Fruit fly (Drosophila melanogaster) whole organism, embryonic: ENCODE results near the gene Ser.

Source experiments
- Atf-2 ChIP-seq: fragments of 200-800 bp; sonication (Bioruptor generic); optimal IDR thresholded peaks from 2 replicates; lab custom pipeline; 2016; ENCODE audit warnings: missing biosample characterization, missing genetic modification characterization
- B-H1 ChIP-seq: fragments of 200-800 bp; sonication (Bioruptor generic); IDR thresholded peaks from 3 replicates; pipeline ENCODE4 v1.3.6; 2022; ENCODE audit warnings: missing biosample characterization, missing genetic modification characterization
- CG10565 ChIP-seq: fragments of 200-800 bp; sonication (Bioruptor generic); optimal IDR thresholded peaks from 3 replicates; lab custom pipeline; 2016; ENCODE audit warnings: missing biosample characterization, mild to moderate bottlenecking, missing genetic modification characterization
- CG10654 ChIP-seq: fragments of 200-800 bp; sonication (Bioruptor generic); optimal IDR thresholded peaks from 2 replicates; lab custom pipeline; 2016; ENCODE audit warnings: missing biosample characterization, missing genetic modification characterization
- CG11093 ChIP-seq: fragments of 200-800 bp; sonication (Bioruptor generic); IDR thresholded peaks from 3 replicates; pipeline ENCODE4 v1.3.6; 2022; ENCODE audit warnings: missing biosample characterization, missing genetic modification characterization
- CG12104 ChIP-seq: fragments of 200-800 bp; sonication (Bioruptor generic); optimal IDR thresholded peaks from 3 replicates; lab custom pipeline; 2016; ENCODE audit warnings: missing biosample characterization, missing genetic modification characterization
- CG12744 ChIP-seq: fragments of 200-800 bp; sonication (Bioruptor generic); optimal IDR thresholded peaks from 2 replicates; lab custom pipeline; 2016; ENCODE audit warnings: missing biosample characterization, missing genetic modification characterization
- CG2199 ChIP-seq: fragments of 200-800 bp; sonication (Bioruptor generic); IDR thresholded peaks from 3 replicates; pipeline ENCODE4 v1.3.6; 2022; ENCODE audit warnings: missing biosample characterization, missing genetic modification characterization
- CG32767 ChIP-seq: fragments of 200-800 bp; sonication (Bioruptor generic); IDR thresholded peaks from 2 replicates; pipeline ENCODE4 v1.3.6; 2022; ENCODE audit warnings: missing biosample characterization, missing genetic modification characterization
- CG32772 ChIP-seq: fragments of 200-800 bp; sonication (Bioruptor generic); IDR thresholded peaks from 2 replicates; pipeline ENCODE4 v1.3.6; 2022; ENCODE audit warnings: missing biosample characterization, missing genetic modification characterization
- CG4424 ChIP-seq: fragments of 200-800 bp; sonication (Bioruptor generic); optimal IDR thresholded peaks from 3 replicates; lab custom pipeline; 2016; ENCODE audit warnings: missing biosample characterization, missing genetic modification characterization
- CG7745 ChIP-seq: fragments of 200-800 bp; sonication (Bioruptor generic); optimal IDR thresholded peaks from 2 replicates; lab custom pipeline; 2018; ENCODE audit warnings: missing biosample characterization, mild to moderate bottlenecking, missing genetic modification characterization, moderate library complexity
- CG9437 ChIP-seq: fragments of 200-800 bp; sonication (Bioruptor generic); optimal IDR thresholded peaks from 2 replicates; lab custom pipeline; 2018; ENCODE audit warnings: missing biosample characterization, mild to moderate bottlenecking, missing genetic modification characterization
- CkIIα-i1 ChIP-seq: fragments of 200-800 bp; sonication (Bioruptor generic); IDR thresholded peaks from 2 replicates; pipeline ENCODE4 v1.3.6; 2022; ENCODE audit warnings: missing biosample characterization, missing genetic modification characterization
- D19B ChIP-seq: fragments of 200-800 bp; sonication (Bioruptor generic); optimal IDR thresholded peaks from 2 replicates; lab custom pipeline; 2017; ENCODE audit warnings: missing biosample characterization, mild to moderate bottlenecking, missing genetic modification characterization
- Doc3 ChIP-seq: fragments of 200-800 bp; sonication (Bioruptor generic); IDR thresholded peaks from 3 replicates; pipeline ENCODE4 v1.3.6; 2022; ENCODE audit warnings: missing biosample characterization, missing genetic modification characterization; ENCODE audit not compliant: partially characterized antibody
- Dp ChIP-seq: fragments of 200-800 bp; sonication (Bioruptor generic); optimal IDR thresholded peaks from 2 replicates; lab custom pipeline; 2018; ENCODE audit warnings: missing biosample characterization, mild to moderate bottlenecking, missing genetic modification characterization, moderate library complexity
- Drgx ChIP-seq: fragments of 200-800 bp; sonication (Bioruptor generic); IDR thresholded peaks from 2 replicates; pipeline ENCODE4 v1.3.6; 2022; ENCODE audit warnings: missing biosample characterization, missing genetic modification characterization
- Ets97D ChIP-seq: fragments of 200-800 bp; sonication (Bioruptor generic); optimal IDR thresholded peaks from 3 replicates; lab custom pipeline; 2016; ENCODE audit warnings: missing biosample characterization, missing genetic modification characterization
- HLHmδ ChIP-seq: fragments of 200-800 bp; sonication (Bioruptor generic); optimal IDR thresholded peaks from 2 replicates; lab custom pipeline; 2018; ENCODE audit warnings: missing biosample characterization, mild to moderate bottlenecking, missing genetic modification characterization, moderate library complexity
- MBD-R2 ChIP-seq: fragments of 200-800 bp; sonication (Bioruptor generic); IDR thresholded peaks from 2 replicates; pipeline ENCODE4 v1.3.6; 2022; ENCODE audit warnings: missing biosample characterization, missing genetic modification characterization
- Med ChIP-seq: fragments of 200-800 bp; sonication (Bioruptor generic); peaks from one replicate; lab custom pipeline; 2016; ENCODE audit warnings: missing biosample characterization, missing genetic modification characterization, mild to moderate bottlenecking, inconsistent platforms, moderate library complexity
- NK7.1 ChIP-seq: fragments of 200-800 bp; sonication (Bioruptor generic); optimal IDR thresholded peaks from 3 replicates; lab custom pipeline; 2016; ENCODE audit warnings: missing biosample characterization, missing genetic modification characterization
- Nf-YC ChIP-seq: fragments of 200-800 bp; optimal IDR thresholded peaks from 3 replicates; lab custom pipeline; 2019; ENCODE audit warnings: missing biosample characterization, mild to moderate bottlenecking, missing genetic modification characterization, moderate library complexity
- al ChIP-seq: fragments of 200-800 bp; sonication (Bioruptor generic); IDR thresholded peaks from 2 replicates; pipeline ENCODE4 v1.3.6; 2022; ENCODE audit warnings: missing biosample characterization, missing genetic modification characterization
- crp ChIP-seq, 2 experiments: fragments of 200-800 bp; sonication (Bioruptor generic); optimal IDR thresholded peaks; 2 replicates in 1 of 2; 3 replicates in 1 of 2; lab custom pipeline; 2017; ENCODE audit warnings: missing biosample characterization in 2 of 2, missing genetic modification characterization in 2 of 2, mild to moderate bottlenecking in 1 of 2, moderate library complexity in 1 of 2
- dysf ChIP-seq: fragments of 200-800 bp; sonication (Bioruptor generic); IDR thresholded peaks from 3 replicates; pipeline ENCODE4 v1.3.6; 2022; ENCODE audit warnings: missing biosample characterization, missing genetic modification characterization
- fd96Cb ChIP-seq: fragments of 200-800 bp; sonication (Bioruptor generic); optimal IDR thresholded peaks from 2 replicates; lab custom pipeline; 2018; ENCODE audit warnings: missing biosample characterization, mild to moderate bottlenecking, missing genetic modification characterization, moderate library complexity
- gt ChIP-seq: fragments of 200-800 bp; sonication (Bioruptor generic); IDR thresholded peaks from 2 replicates; pipeline ENCODE4 v1.3.6; 2022; ENCODE audit warnings: missing biosample characterization, missing genetic modification characterization
- hkb ChIP-seq, 2 experiments: fragments of 200-800 bp in 1 of 2; fragments of >200 bp in 1 of 2; sonication (Bioruptor generic) in 1 of 2; IDR thresholded peaks in 1 of 2; optimal IDR thresholded peaks in 1 of 2; 2 replicates each; pipeline versions ENCODE4 v1.3.6 to Lab custom; 2017 to 2022; ENCODE audit warnings: missing biosample characterization in 1 of 2, missing genetic modification characterization in 1 of 2
- lbe ChIP-seq: fragments of 200-800 bp; sonication (Bioruptor generic); optimal IDR thresholded peaks from 2 replicates; lab custom pipeline; 2016; ENCODE audit warnings: missing biosample characterization, mild to moderate bottlenecking, missing genetic modification characterization
- nau ChIP-seq: fragments of 200-800 bp; sonication (Bioruptor generic); optimal IDR thresholded peaks from 3 replicates; lab custom pipeline; 2017; ENCODE audit warnings: missing biosample characterization, mild to moderate bottlenecking, missing genetic modification characterization, missing genetic modification reagents
- nerfin-1 ChIP-seq: fragments of 200-800 bp; sonication (Bioruptor generic); optimal IDR thresholded peaks from 3 replicates; lab custom pipeline; 2019; ENCODE audit warnings: missing biosample characterization, mild to moderate bottlenecking, missing genetic modification characterization, moderate library complexity
- otp ChIP-seq: fragments of 200-800 bp; sonication (Bioruptor generic); IDR thresholded peaks from 3 replicates; pipeline ENCODE4, ENCODE4 v1.3.6; 2022; ENCODE audit warnings: missing biosample characterization, missing genetic modification characterization
- pzg ChIP-seq: fragments of 200-800 bp; sonication (Bioruptor generic); optimal IDR thresholded peaks from 3 replicates; lab custom pipeline; 2018; ENCODE audit warnings: missing biosample characterization, mild to moderate bottlenecking, missing genetic modification characterization, moderate library complexity
- sens ChIP-seq: fragments of 200-800 bp; sonication (Bioruptor generic); peaks from one replicate; lab custom pipeline; 2016; ENCODE audit warnings: missing biosample characterization, missing genetic modification characterization
- stwl ChIP-seq: fragments of 200-800 bp; sonication (Bioruptor generic); optimal IDR thresholded peaks from 3 replicates; lab custom pipeline; 2018; ENCODE audit warnings: missing biosample characterization, mild to moderate bottlenecking, missing genetic modification characterization, moderate library complexity
- sug ChIP-seq: fragments of 200-800 bp; optimal IDR thresholded peaks from 2 replicates; lab custom pipeline; 2019; ENCODE audit warnings: missing biosample characterization, mild to moderate bottlenecking, missing genetic modification characterization, moderate library complexity
- tna ChIP-seq: fragments of 200-800 bp; sonication (Bioruptor generic); IDR thresholded peaks from 2 replicates; pipeline ENCODE4 v1.3.6; 2022; ENCODE audit warnings: missing biosample characterization, missing genetic modification characterization; ENCODE audit not compliant: partially characterized antibody
- twi ChIP-seq: fragments of 200-800 bp; optimal IDR thresholded peaks from 2 replicates; lab custom pipeline; 2019; ENCODE audit warnings: missing biosample characterization, mild to moderate bottlenecking, missing genetic modification characterization, moderate library complexity
- tx ChIP-seq: fragments of 200-800 bp; sonication (Bioruptor generic); optimal IDR thresholded peaks from 2 replicates; lab custom pipeline; 2016; ENCODE audit warnings: missing biosample characterization, missing genetic modification characterization

Gene Ser

dm6 chr3R:27165416-27165982 is 28.6 kb downstream of the Ser start, which contains the start of the genes CG34293 and spn-D (continued):
- TF ChIP-seq CG10654 (GFP tag; lab: Kevin White, UChicago) (no peak), fd96Cb (tag; lab: Kevin White, UChicago) (no peak), Nf-YC (tag; lab: Kevin White, UChicago) (no peak), CG2199 (GFP tag; lab: Robert Waterston, UW) (peak; percentile 55; the same call in 1 of the 3 replicates), CG12104 (no peak), Ets97D (GFP tag; lab: Kevin White, UChicago) (peak; percentile 8), CG9437 (no peak), CG10565 (GFP tag; lab: Kevin White, UChicago) (no peak), hkb (optimal IDR thresholded peaks at IDR 0.05; lab: Kevin White, UChicago) (no peak), hkb (GFP tag; IDR thresholded peaks at IDR 0.05; lab: Robert Waterston, UW) (no peak), CG11093 (GFP tag; lab: Robert Waterston, UW) (no peak), Doc3 (GFP tag; lab: Robert Waterston, UW) (no peak), pzg (GFP tag; lab: Kevin White, UChicago) (peak; percentile 54), D19B (GFP tag; lab: Kevin White, UChicago) (no peak), crp (GFP tag; optimal IDR thresholded peaks at IDR 0.05; lab: Kevin White, UChicago) (peak in 1 of 2 experiments; percentile 81), tx (GFP tag; lab: Kevin White, UChicago) (no peak), MBD-R2 (GFP tag; lab: Robert Waterston, UW) (peak; percentile 94), CG32772 (no peak), Dp (GFP tag; lab: Kevin White, UChicago) (peak; percentile 40), B-H1 (GFP tag; lab: Robert Waterston, UW) (no peak), al (GFP tag; lab: Robert Waterston, UW) (no peak), CkIIα-i1 (GFP tag; lab: Robert Waterston, UW) (no peak), CG4424 (no peak), tna (GFP tag; lab: Robert Waterston, UW) (no peak), lbe (GFP tag; lab: Kevin White, UChicago) (no peak), dysf (no peak), stwl (tag; lab: Kevin White, UChicago) (peak; percentile 53), Med (GFP tag; lab: Kevin White, UChicago) (peak; percentile 4)

dm6 chr3R:27162824-27163223 is 31.2 kb downstream of the Ser start, which contains the start of gene ppk31:
Gene ppk31, plus strand, starts transcription at chr3R:27163124.
- TF ChIP-seq twi (tag; lab: Kevin White, UChicago) = no peak
- no peak for TF ChIP-seq otp (GFP tag; lab: Robert Waterston, UW)
- TF ChIP-seq Drgx = no peak
- no peak for TF ChIP-seq gt (GFP tag; lab: Robert Waterston, UW)
- TF ChIP-seq NK7.1 (GFP tag; lab: Kevin White, UChicago) = no peak
- TF ChIP-seq sens (GFP tag; lab: Kevin White, UChicago) = no peak
- no peak for TF ChIP-seq CG32767 (GFP tag; lab: Robert Waterston, UW)
- TF ChIP-seq nau (GFP tag; lab: Kevin White, UChicago) = no peak
- no peak for TF ChIP-seq CG7745 (tag; lab: Kevin White, UChicago)
- TF ChIP-seq sug (tag; lab: Kevin White, UChicago) = no peak
- TF ChIP-seq CG12744 (GFP tag; lab: Kevin White, UChicago) = no peak
- no peak for TF ChIP-seq Atf-2 (GFP tag; lab: Kevin White, UChicago)
- no peak for TF ChIP-seq nerfin-1 (tag; lab: Kevin White, UChicago)
- TF ChIP-seq HLHmδ (GFP tag; lab: Kevin White, UChicago) = no peak
